Worm (Caenorhabditis elegans): ENCODE data around the gene F29F11.20.

DNA sequence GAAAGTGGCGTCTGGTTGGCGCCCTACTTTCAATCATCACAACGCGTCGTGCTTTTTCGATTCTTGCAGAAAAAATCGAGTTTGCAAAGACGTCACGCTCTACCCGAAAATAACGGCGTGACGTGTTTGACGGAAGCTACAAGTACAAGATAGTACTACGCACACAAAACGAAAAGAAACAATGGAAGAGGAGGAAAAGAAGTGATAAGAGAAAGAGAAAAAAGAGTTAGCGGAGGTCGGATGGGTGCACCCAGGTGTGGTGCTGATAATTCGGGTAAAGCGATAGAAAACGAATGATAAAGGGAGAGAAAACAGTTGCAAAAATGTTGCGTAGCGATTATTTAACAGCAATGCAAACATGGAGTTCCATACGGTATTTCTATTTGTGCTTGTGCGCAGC, 39.0 kb downstream of the F29F11.20 start:
- no peak for TF ChIP-seq pag-3 (tag; optimal IDR thresholded peaks at IDR 0.05; ENCODE audit: borderline replicate concordance, insufficient read depth)
- peak; percentile 64 for TF ChIP-seq blmp-1 (tag; optimal IDR thresholded peaks at IDR 0.05)

Measured in whole organism, L1 larva.